Worm (Caenorhabditis elegans) whole organism, early embryonic: ENCODE measurements around the gene C01G10.7.

ENCODE experiments used
- ama-1 ChIP-seq: fragments of 150-350 bp; optimal IDR thresholded peaks from 2 replicates; lab custom pipeline; 2014
- ets-7 ChIP-seq: sonication (generic microtip); optimal IDR thresholded peaks from 2 replicates; lab custom pipeline; 2016; ENCODE audit warnings: missing genotype, missing genetic modification characterization, missing compliant biosample characterization

ce11 chrV:15133812-15134211 is 48.3 kb downstream of the C01G10.7 start:
- no peak for TF ChIP-seq ets-7
- no peak for TF ChIP-seq ama-1 (lab: Kevin White, UChicago)
